Fruit fly (Drosophila melanogaster) whole organism, embryonic: Measurements from ENCODE around the gene tho2.

ENCODE experiments used
- Atf3 ChIP-seq: fragments of 200-800 bp; sonication (Bioruptor generic); optimal IDR thresholded peaks from 3 replicates; lab custom pipeline; 2016; ENCODE audit warnings: missing biosample characterization, missing genetic modification characterization
- Bteb2 ChIP-seq: fragments of 200-800 bp; sonication (Bioruptor generic); optimal IDR thresholded peaks from 2 replicates; lab custom pipeline; 2016; ENCODE audit warnings: missing biosample characterization, missing genetic modification characterization
- CG10274 ChIP-seq: fragments of 200-800 bp; sonication (Bioruptor generic); optimal IDR thresholded peaks from 3 replicates; lab custom pipeline; 2017; ENCODE audit warnings: missing biosample characterization, mild to moderate bottlenecking, missing genetic modification characterization
- CG11398 ChIP-seq: fragments of 200-800 bp; sonication (Bioruptor generic); optimal IDR thresholded peaks from 2 replicates; lab custom pipeline; 2016; ENCODE audit warnings: missing biosample characterization, missing genetic modification characterization
- CG12071 ChIP-seq: fragments of 200-800 bp; sonication (Bioruptor generic); optimal IDR thresholded peaks from 3 replicates; lab custom pipeline; 2018; ENCODE audit warnings: missing biosample characterization, mild to moderate bottlenecking, missing genetic modification characterization
- CG12769 ChIP-seq: fragments of 200-800 bp; sonication (Bioruptor generic); optimal IDR thresholded peaks from 2 replicates; lab custom pipeline; 2019; ENCODE audit warnings: missing biosample characterization, mild to moderate bottlenecking, missing genetic modification characterization, moderate library complexity
- CG12942 ChIP-seq: fragments of 200-800 bp; sonication (Bioruptor generic); optimal IDR thresholded peaks from 3 replicates; lab custom pipeline; 2016; ENCODE audit warnings: missing biosample characterization, missing genetic modification characterization
- CG14014 ChIP-seq: fragments of 200-800 bp; sonication (Bioruptor generic); IDR thresholded peaks from 2 replicates; pipeline ENCODE4 v1.3.6; 2022; ENCODE audit warnings: missing biosample characterization, missing genetic modification characterization
- CG14441 ChIP-seq: fragments of 200-800 bp; sonication (Bioruptor generic); IDR thresholded peaks from 2 replicates; pipeline ENCODE4 v1.3.6; 2022; ENCODE audit warnings: missing biosample characterization, missing genetic modification characterization
- CG1529 ChIP-seq: fragments of 200-800 bp; sonication (Bioruptor generic); optimal IDR thresholded peaks from 3 replicates; lab custom pipeline; 2018; ENCODE audit warnings: missing biosample characterization, missing genetic modification characterization
- CG16815 ChIP-seq: fragments of 200-800 bp; sonication (Bioruptor generic); optimal IDR thresholded peaks from 3 replicates; lab custom pipeline; 2017; ENCODE audit warnings: missing biosample characterization, mild to moderate bottlenecking, missing genetic modification characterization
- CG2712 ChIP-seq: fragments of 200-800 bp; optimal IDR thresholded peaks from 3 replicates; lab custom pipeline; 2019; ENCODE audit warnings: missing biosample characterization, mild to moderate bottlenecking, missing genetic modification characterization, moderate library complexity
- CG3065 ChIP-seq: fragments of 200-800 bp; sonication (Bioruptor generic); optimal IDR thresholded peaks from 2 replicates; lab custom pipeline; 2016; ENCODE audit warnings: missing biosample characterization, missing genetic modification characterization
- CG31224 ChIP-seq: fragments of 200-800 bp; sonication (Bioruptor generic); IDR thresholded peaks from 2 replicates; pipeline ENCODE4 v1.3.6; 2022; ENCODE audit warnings: missing biosample characterization, missing genetic modification characterization
- CG3838 ChIP-seq: fragments of 200-800 bp; sonication (Bioruptor generic); optimal IDR thresholded peaks from 3 replicates; lab custom pipeline; 2016; ENCODE audit warnings: missing biosample characterization, missing genetic modification characterization
- CG42726 ChIP-seq: fragments of 200-800 bp; sonication (Bioruptor generic); IDR thresholded peaks from 2 replicates; pipeline ENCODE4 v1.3.6; 2022; ENCODE audit warnings: missing biosample characterization, missing genetic modification characterization; ENCODE audit not compliant: partially characterized antibody
- CG4282 ChIP-seq: fragments of 200-800 bp; sonication (Bioruptor generic); optimal IDR thresholded peaks from 2 replicates; lab custom pipeline; 2016; ENCODE audit warnings: missing biosample characterization, missing genetic modification characterization
- CG4707 ChIP-seq: fragments of 200-800 bp; sonication (Bioruptor generic); optimal IDR thresholded peaks from 2 replicates; lab custom pipeline; 2018; ENCODE audit warnings: missing biosample characterization, mild to moderate bottlenecking, missing genetic modification characterization, moderate library complexity
- CG4854 ChIP-seq: fragments of 200-800 bp; sonication (Bioruptor generic); optimal IDR thresholded peaks from 2 replicates; lab custom pipeline; 2016; ENCODE audit warnings: missing biosample characterization, missing genetic modification characterization, inconsistent platforms
- Doc3 ChIP-seq: fragments of 200-800 bp; sonication (Bioruptor generic); IDR thresholded peaks from 3 replicates; pipeline ENCODE4 v1.3.6; 2022; ENCODE audit warnings: missing biosample characterization, missing genetic modification characterization; ENCODE audit not compliant: partially characterized antibody
- Dp ChIP-seq: fragments of 200-800 bp; sonication (Bioruptor generic); optimal IDR thresholded peaks from 2 replicates; lab custom pipeline; 2018; ENCODE audit warnings: missing biosample characterization, mild to moderate bottlenecking, missing genetic modification characterization, moderate library complexity
- Eip74EF ChIP-seq, 2 experiments: fragments of 200-800 bp in 1 of 2; fragments of >200 bp in 1 of 2; sonication (Bioruptor generic) in 1 of 2; optimal IDR thresholded peaks; 2 replicates each; lab custom pipeline; 2017 to 2019; ENCODE audit warnings: missing biosample characterization in 2 of 2, missing genetic modification characterization in 2 of 2, mild to moderate bottlenecking in 1 of 2, moderate library complexity in 1 of 2
- Ets97D ChIP-seq: fragments of 200-800 bp; sonication (Bioruptor generic); optimal IDR thresholded peaks from 3 replicates; lab custom pipeline; 2016; ENCODE audit warnings: missing biosample characterization, missing genetic modification characterization
- Lim3 ChIP-seq: fragments of 200-800 bp; sonication (Bioruptor generic); IDR thresholded peaks from 2 replicates; pipeline ENCODE4 v1.3.6; 2022; ENCODE audit warnings: missing biosample characterization, missing genetic modification characterization
- Tbp ChIP-seq: fragments of >200 bp; optimal IDR thresholded peaks from 2 replicates; lab custom pipeline; 2018; ENCODE audit warnings: missing biosample characterization, missing genetic modification characterization
- Vsx1 ChIP-seq: fragments of 200-800 bp; sonication (Bioruptor generic); optimal IDR thresholded peaks from 2 replicates; lab custom pipeline; 2017; ENCODE audit warnings: missing biosample characterization, mild to moderate bottlenecking, missing genetic modification characterization, missing genetic modification reagents
- abd-A ChIP-seq: fragments of 200-800 bp; sonication (Bioruptor generic); optimal IDR thresholded peaks from 3 replicates; lab custom pipeline; 2019; ENCODE audit warnings: missing biosample characterization, mild to moderate bottlenecking, missing genetic modification characterization, moderate library complexity
- bowl ChIP-seq: fragments of 200-800 bp; sonication (Bioruptor generic); IDR thresholded peaks from 2 replicates; pipeline ENCODE4 v1.3.6; 2022; ENCODE audit warnings: missing biosample characterization, missing genetic modification characterization
- btn ChIP-seq: fragments of 200-800 bp; sonication (Bioruptor generic); optimal IDR thresholded peaks from 2 replicates; lab custom pipeline; 2016; ENCODE audit warnings: missing biosample characterization, missing genetic modification characterization
- crol ChIP-seq: fragments of 200-800 bp; sonication (Bioruptor generic); IDR thresholded peaks from 2 replicates; pipeline ENCODE4 v1.3.6; 2022; ENCODE audit warnings: missing biosample characterization, missing genetic modification characterization
- dysf ChIP-seq: fragments of 200-800 bp; sonication (Bioruptor generic); IDR thresholded peaks from 3 replicates; pipeline ENCODE4 v1.3.6; 2022; ENCODE audit warnings: missing biosample characterization, missing genetic modification characterization
- gem ChIP-seq: fragments of 200-800 bp; sonication (Bioruptor generic); optimal IDR thresholded peaks from 2 replicates; lab custom pipeline; 2019; ENCODE audit warnings: missing biosample characterization, mild to moderate bottlenecking, missing genetic modification characterization, moderate library complexity
- gfzf ChIP-seq: fragments of 200-800 bp; sonication (Bioruptor generic); optimal IDR thresholded peaks from 2 replicates; lab custom pipeline; 2016; ENCODE audit warnings: missing biosample characterization, mild to moderate bottlenecking, missing genetic modification characterization, moderate library complexity
- grau ChIP-seq: fragments of 200-800 bp; optimal IDR thresholded peaks from 3 replicates; lab custom pipeline; 2019; ENCODE audit warnings: missing biosample characterization, mild to moderate bottlenecking, missing genetic modification characterization, moderate library complexity
- inv ChIP-seq: fragments of 200-800 bp; sonication (Bioruptor generic); IDR thresholded peaks from 2 replicates; pipeline ENCODE4 v1.3.6; 2022; ENCODE audit warnings: missing biosample characterization, missing genetic modification characterization; ENCODE audit not compliant: partially characterized antibody
- knrl ChIP-seq: fragments of 200-800 bp; sonication (Bioruptor generic); IDR thresholded peaks from 3 replicates; pipeline ENCODE4 v1.3.6; 2022; ENCODE audit warnings: missing biosample characterization, missing genetic modification characterization; ENCODE audit not compliant: partially characterized antibody
- lmd ChIP-seq: fragments of 200-800 bp; sonication (Bioruptor generic); IDR thresholded peaks from 2 replicates; pipeline ENCODE4 v1.3.6; 2022; ENCODE audit warnings: missing biosample characterization, missing genetic modification characterization
- mld ChIP-seq: fragments of 200-800 bp; sonication (Bioruptor generic); IDR thresholded peaks from 3 replicates; pipeline ENCODE4 v1.3.6; 2022; ENCODE audit warnings: missing biosample characterization, missing genetic modification characterization; ENCODE audit not compliant: partially characterized antibody
- otp ChIP-seq: fragments of 200-800 bp; sonication (Bioruptor generic); IDR thresholded peaks from 3 replicates; pipeline ENCODE4, ENCODE4 v1.3.6; 2022; ENCODE audit warnings: missing biosample characterization, missing genetic modification characterization
- pho ChIP-seq: fragments of 200-800 bp; sonication (Bioruptor generic); optimal IDR thresholded peaks from 2 replicates; lab custom pipeline; 2016; ENCODE audit warnings: missing biosample characterization, missing genetic modification characterization
- psq ChIP-seq: fragments of 200-800 bp; sonication (Bioruptor generic); optimal IDR thresholded peaks from 2 replicates; lab custom pipeline; 2017; ENCODE audit warnings: missing biosample characterization, missing genetic modification characterization
- sc ChIP-seq, 3 experiments: fragments of >200 bp in 2 of 3; fragments of 200-800 bp in 1 of 3; sonication (Bioruptor generic) in 1 of 3; optimal IDR thresholded peaks; 2 replicates in 2 of 3; 3 replicates in 1 of 3; lab custom pipeline; 2017; ENCODE audit warnings: mild to moderate bottlenecking in 1 of 3, missing biosample characterization in 1 of 3, missing genetic modification characterization in 1 of 3, missing genetic modification reagents in 1 of 3
- seq ChIP-seq: fragments of 200-800 bp; sonication (Bioruptor generic); IDR thresholded peaks from 2 replicates; pipeline ENCODE4 v1.3.6; 2022; ENCODE audit warnings: missing biosample characterization, missing genetic modification characterization
- slp2 ChIP-seq: fragments of 200-800 bp; sonication (Bioruptor generic); optimal IDR thresholded peaks from 2 replicates; lab custom pipeline; 2016; ENCODE audit warnings: missing biosample characterization, missing genetic modification characterization
- sna ChIP-seq: fragments of 200-800 bp; sonication (Bioruptor generic); IDR thresholded peaks from 2 replicates; pipeline ENCODE4 v1.3.6; 2022; ENCODE audit warnings: missing biosample characterization, missing genetic modification characterization; ENCODE audit not compliant: partially characterized antibody
- sqz ChIP-seq: fragments of 200-800 bp; sonication (Bioruptor generic); optimal IDR thresholded peaks from 3 replicates; lab custom pipeline; 2018; ENCODE audit warnings: missing biosample characterization, mild to moderate bottlenecking, missing genetic modification characterization
- sr ChIP-seq: fragments of 200-800 bp; sonication (Bioruptor generic); IDR thresholded peaks from 3 replicates; pipeline ENCODE4 v1.3.6; 2022; ENCODE audit warnings: missing biosample characterization, missing genetic modification characterization
- stc ChIP-seq: fragments of 200-800 bp; sonication (Bioruptor generic); IDR thresholded peaks from 2 replicates; pipeline ENCODE4 v1.3.6; 2022; ENCODE audit warnings: missing biosample characterization, missing genetic modification characterization
- tna ChIP-seq: fragments of 200-800 bp; sonication (Bioruptor generic); IDR thresholded peaks from 2 replicates; pipeline ENCODE4 v1.3.6; 2022; ENCODE audit warnings: missing biosample characterization, missing genetic modification characterization; ENCODE audit not compliant: partially characterized antibody
- zf30C ChIP-seq: fragments of 200-800 bp; sonication (Bioruptor generic); optimal IDR thresholded peaks from 3 replicates; lab custom pipeline; 2018; ENCODE audit warnings: missing biosample characterization, mild to moderate bottlenecking, missing genetic modification characterization

Gene tho2

DNA sequence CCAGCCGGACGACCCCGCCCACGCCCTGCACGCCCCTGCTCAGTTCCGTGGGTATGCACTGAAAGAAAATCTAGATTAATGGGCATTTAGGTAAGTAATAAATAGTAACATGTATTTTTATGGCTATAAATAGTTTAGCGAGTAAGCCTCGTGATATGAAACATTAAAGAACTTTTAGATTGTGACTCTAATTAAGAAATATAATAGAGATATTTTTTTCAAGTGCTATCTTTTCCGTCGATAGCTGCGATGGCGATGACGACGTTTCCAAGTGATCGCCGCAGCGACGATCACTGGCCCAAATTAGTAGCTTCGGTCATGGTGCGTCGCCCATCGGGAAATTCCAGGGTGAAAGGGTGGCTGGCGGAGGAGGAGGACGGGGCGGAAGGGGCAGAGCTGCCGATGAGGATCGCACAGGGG is 35.1 kb upstream of the tho2 start (continued):
- peak; percentile 80 for TF ChIP-seq seq (GFP tag; lab: Robert Waterston, UW)
- TF ChIP-seq stc (GFP tag; lab: Robert Waterston, UW): peak; percentile 91
- TF ChIP-seq dysf: peak; percentile 91
- peak; percentile 62 for TF ChIP-seq Ets97D
- no peak for TF ChIP-seq Tbp (GFP tag; lab: Kevin White, UChicago)
- peak; percentile 78 for TF ChIP-seq CG16815 (GFP tag; lab: Kevin White, UChicago)
- TF ChIP-seq CG10274 (GFP tag; lab: Kevin White, UChicago): peak; percentile 61
- TF ChIP-seq CG2712 (tag; lab: Kevin White, UChicago): peak; percentile 96
- peak; percentile 76 for TF ChIP-seq zf30C (GFP tag; lab: Kevin White, UChicago)
- peak; percentile 90 for TF ChIP-seq grau (tag; lab: Kevin White, UChicago)
- TF ChIP-seq CG1529 (GFP tag; lab: Kevin White, UChicago): peak; percentile 85
- peak; percentile 82 for TF ChIP-seq CG12942 (GFP tag; lab: Kevin White, UChicago)
- peak; percentile 89 for TF ChIP-seq CG12769
- TF ChIP-seq abd-A (tag; lab: Kevin White, UChicago): no peak
- TF ChIP-seq sr (GFP tag; lab: Robert Waterston, UW): peak; percentile 87
- peak; percentile 92 for TF ChIP-seq otp (GFP tag; lab: Robert Waterston, UW)
- TF ChIP-seq knrl: no peak
- TF ChIP-seq CG4854 (GFP tag; lab: Kevin White, UChicago): peak; percentile 80
- peak; percentile 85 for TF ChIP-seq CG14441 (GFP tag; lab: Robert Waterston, UW)
- TF ChIP-seq CG4707: peak; percentile 82
- TF ChIP-seq Dp (GFP tag; lab: Kevin White, UChicago): no peak
- peak; percentile 76 for TF ChIP-seq Lim3
- TF ChIP-seq CG42726: no peak
- TF ChIP-seq gem (tag; lab: Kevin White, UChicago): peak; percentile 96
- TF ChIP-seq btn (GFP tag; lab: Kevin White, UChicago): peak; percentile 75
- TF ChIP-seq bowl (GFP tag; lab: Robert Waterston, UW): peak; percentile 39; the same call in 1 of the 2 replicates
- peak; percentile 69 for TF ChIP-seq CG3065 (GFP tag; lab: Kevin White, UChicago)
- peak; percentile 58 for TF ChIP-seq Bteb2
- no peak for TF ChIP-seq sna (GFP tag; lab: Robert Waterston, UW)
- peak; percentile 72 for TF ChIP-seq CG11398
- TF ChIP-seq CG14014 (GFP tag; lab: Robert Waterston, UW): peak; percentile 87
- peak; percentile 80 for TF ChIP-seq Vsx1 (GFP tag; lab: Kevin White, UChicago)
- no peak for TF ChIP-seq Doc3 (GFP tag; lab: Robert Waterston, UW)
- peak; percentile 71 for TF ChIP-seq slp2
- peak in 1 of 2 experiments; percentile 92 for TF ChIP-seq Eip74EF (GFP tag; optimal IDR thresholded peaks at IDR 0.05; lab: Kevin White, UChicago)
- TF ChIP-seq psq (GFP tag; lab: Kevin White, UChicago): peak; percentile 49
- TF ChIP-seq Atf3 (GFP tag; lab: Kevin White, UChicago): peak; percentile 64
- TF ChIP-seq tna (GFP tag; lab: Robert Waterston, UW): no peak
- TF ChIP-seq crol (GFP tag; lab: Robert Waterston, UW): peak; percentile 68
- no peak for TF ChIP-seq inv
- TF ChIP-seq CG3838 (GFP tag; lab: Kevin White, UChicago): peak; percentile 73
- no peak for TF ChIP-seq CG4282
- TF ChIP-seq CG12071: peak; percentile 88
- peak; percentile 91 for TF ChIP-seq lmd (GFP tag; lab: Robert Waterston, UW)
- TF ChIP-seq pho: peak; percentile 57
- TF ChIP-seq gfzf (GFP tag; lab: Kevin White, UChicago): no peak
- TF ChIP-seq sqz: peak; percentile 84
- TF ChIP-seq mld (GFP tag; lab: Robert Waterston, UW): no peak
- TF ChIP-seq sc (optimal IDR thresholded peaks at IDR 0.05; lab: Kevin White, UChicago): no peak
- peak; percentile 82 for TF ChIP-seq sc (GFP tag; optimal IDR thresholded peaks at IDR 0.05; lab: Kevin White, UChicago)
- peak; percentile 79 for TF ChIP-seq CG31224
